Worm (Caenorhabditis elegans) whole organism, L1 larva: ENCODE measurements around the gene chmp-7.
A peak's percentile ranks its signal among the peaks of the same experiment; 100 is the strongest.

Experiments used
- C16A3.4 ChIP-seq: fragments of 150-350 bp; optimal IDR thresholded peaks from 2 replicates; lab custom pipeline; 2014; ENCODE audit warnings: missing biosample characterization, missing genetic modification characterization
- Y116A8C.19 ChIP-seq: sonication (generic microtip); optimal IDR thresholded peaks from 2 replicates; lab custom pipeline; 2016; ENCODE audit warnings: missing compliant biosample characterization, missing genetic modification characterization, borderline replicate concordance
- aha-1 ChIP-seq: fragments of 150-350 bp; optimal IDR thresholded peaks from 2 replicates; lab custom pipeline; 2014; ENCODE audit warnings: missing biosample characterization, missing genetic modification characterization
- aly-2 ChIP-seq: fragments of 150-350 bp; optimal IDR thresholded peaks from 2 replicates; lab custom pipeline; 2014; ENCODE audit warnings: missing biosample characterization, missing genetic modification characterization
- ama-1 ChIP-seq: fragments of 150-350 bp; optimal IDR thresholded peaks from 2 replicates; lab custom pipeline; 2014
- ceh-63 ChIP-seq: fragments of 200-800 bp; sonication (Bioruptor generic); optimal IDR thresholded peaks from 2 replicates; lab custom pipeline; 2018; ENCODE audit warnings: mild to moderate bottlenecking, missing genetic modification characterization, missing compliant biosample characterization
- ceh-8 ChIP-seq: fragments of 200-800 bp; sonication (Bioruptor generic); optimal IDR thresholded peaks from 2 replicates; lab custom pipeline; 2018; ENCODE audit warnings: mild to moderate bottlenecking, missing genetic modification characterization, moderate library complexity, missing compliant biosample characterization
- ceh-82 ChIP-seq, 3 experiments: fragments of 150-350 bp in 1 of 3; sonication (generic microtip) in 2 of 3; optimal IDR thresholded peaks; 2 replicates each; lab custom pipeline; 2014 to 2017; ENCODE audit warnings: missing biosample characterization in 3 of 3, missing genetic modification characterization in 3 of 3
- dpl-1 ChIP-seq, 3 experiments: fragments of 150-350 bp in 2 of 3; sonication (generic microtip) in 1 of 3; optimal IDR thresholded peaks; 2 replicates each; lab custom pipeline; 2014 to 2017; ENCODE audit warnings: missing biosample characterization in 3 of 3, missing genetic modification characterization in 3 of 3, missing genetic modification reagents in 3 of 3
- efl-1 ChIP-seq, 4 experiments: fragments of 150-350 bp; optimal IDR thresholded peaks in 3 of 4; peaks in 1 of 4; 1 replicate in 1 of 4; 2 replicates in 3 of 4; lab custom pipeline; 2014; ENCODE audit warnings: missing biosample characterization in 2 of 4, missing genetic modification characterization in 2 of 4, missing genetic modification reagents in 2 of 4
- efl-3 ChIP-seq: fragments of 200-800 bp; sonication (Bioruptor generic); optimal IDR thresholded peaks from 2 replicates; lab custom pipeline; 2018; ENCODE audit warnings: mild to moderate bottlenecking, missing genetic modification characterization, missing compliant biosample characterization
- egl-27 ChIP-seq, 2 experiments: fragments of 150-350 bp in 1 of 2; sonication (generic microtip); optimal IDR thresholded peaks; 3 replicates each; lab custom pipeline; 2017 to 2018; ENCODE audit warnings: missing biosample characterization in 2 of 2, missing genetic modification characterization in 2 of 2, missing genetic modification reagents in 2 of 2
- fkh-10 ChIP-seq: sonication (generic microtip); optimal IDR thresholded peaks from 2 replicates; lab custom pipeline; 2017; ENCODE audit warnings: missing biosample characterization, missing genetic modification reagents, missing genetic modification characterization
- fkh-4 ChIP-seq: sonication (generic microtip); optimal IDR thresholded peaks from 2 replicates; lab custom pipeline; 2016; ENCODE audit warnings: missing compliant biosample characterization, missing genetic modification characterization, borderline replicate concordance
- fos-1 ChIP-seq: fragments of 150-350 bp; optimal IDR thresholded peaks from 2 replicates; lab custom pipeline; 2014; ENCODE audit warnings: missing biosample characterization, missing genetic modification characterization
- hlh-17 ChIP-seq: fragments of 200-800 bp; sonication (Bioruptor generic); optimal IDR thresholded peaks from 2 replicates; lab custom pipeline; 2018; ENCODE audit warnings: missing genetic modification characterization, mild to moderate bottlenecking, missing compliant biosample characterization, moderate library complexity, borderline replicate concordance
- hlh-4 ChIP-seq: sonication (generic microtip); optimal IDR thresholded peaks from 2 replicates; lab custom pipeline; 2016; ENCODE audit warnings: mild to moderate bottlenecking, missing genetic modification characterization, missing compliant biosample characterization
- isw-1 ChIP-seq: fragments of 200-800 bp; sonication (Bioruptor generic); IDR thresholded peaks from 2 replicates; pipeline ENCODE4 v1.3.6; 2022; ENCODE audit warnings: missing genetic modification characterization, missing compliant biosample characterization
- jun-1 ChIP-seq: fragments of 150-350 bp; optimal IDR thresholded peaks from 2 replicates; lab custom pipeline; 2014; ENCODE audit warnings: missing biosample characterization, missing genetic modification reagents, missing genetic modification characterization
- lin-14 ChIP-seq: fragments of 200-800 bp; sonication (Bioruptor generic); optimal IDR thresholded peaks from 2 replicates; lab custom pipeline; 2018; ENCODE audit warnings: mild to moderate bottlenecking, missing genetic modification characterization, moderate library complexity, missing compliant biosample characterization
- lin-15B ChIP-seq: fragments of 150-350 bp; sonication (generic microtip); optimal IDR thresholded peaks from 3 replicates; lab custom pipeline; 2014; ENCODE audit warnings: missing biosample characterization, missing genetic modification characterization
- lir-3 ChIP-seq: sonication (generic microtip); optimal IDR thresholded peaks from 2 replicates; lab custom pipeline; 2016; ENCODE audit warnings: mild to moderate bottlenecking, missing genetic modification characterization, moderate library complexity, missing compliant biosample characterization; ENCODE audit not compliant: poor library complexity
- lsy-2 ChIP-seq, 2 experiments: fragments of 150-350 bp; optimal IDR thresholded peaks; 2 replicates each; lab custom pipeline; 2014; ENCODE audit warnings: missing biosample characterization in 2 of 2, missing genetic modification characterization in 2 of 2
- mef-2 ChIP-seq: fragments of 150-350 bp; optimal IDR thresholded peaks from 2 replicates; lab custom pipeline; 2014; ENCODE audit warnings: missing biosample characterization, missing genetic modification characterization
- nhr-12 ChIP-seq: sonication (generic microtip); optimal IDR thresholded peaks from 2 replicates; lab custom pipeline; 2017; ENCODE audit warnings: missing biosample characterization, missing genetic modification characterization
- nhr-19 ChIP-seq: fragments of 200-800 bp; sonication (Bioruptor generic); conservative IDR thresholded peaks from 2 replicates; pipeline ENCODE4 v1.3.6; 2022; ENCODE audit warnings: missing genetic modification characterization, missing compliant biosample characterization
- nhr-20 ChIP-seq: sonication (generic microtip); optimal IDR thresholded peaks from 2 replicates; lab custom pipeline; 2016; ENCODE audit warnings: mild to moderate bottlenecking, missing genetic modification characterization, missing compliant biosample characterization
- nhr-28 ChIP-seq: fragments of 150-350 bp; optimal IDR thresholded peaks from 2 replicates; lab custom pipeline; 2014; ENCODE audit warnings: missing biosample characterization, missing genetic modification characterization
- nhr-47 ChIP-seq: sonication (generic microtip); optimal IDR thresholded peaks from 2 replicates; lab custom pipeline; 2016; ENCODE audit warnings: mild to moderate bottlenecking, missing genetic modification characterization, moderate library complexity, missing compliant biosample characterization
- nhr-71 ChIP-seq: sonication (generic microtip); optimal IDR thresholded peaks from 2 replicates; lab custom pipeline; 2016; ENCODE audit warnings: mild to moderate bottlenecking, missing genetic modification characterization, moderate library complexity, missing compliant biosample characterization
- nhr-77 ChIP-seq: fragments of 150-350 bp; optimal IDR thresholded peaks from 2 replicates; lab custom pipeline; 2014; ENCODE audit warnings: missing biosample characterization, missing genetic modification characterization
- nhr-84 ChIP-seq: sonication (generic microtip); optimal IDR thresholded peaks from 2 replicates; lab custom pipeline; 2017; ENCODE audit warnings: missing biosample characterization, missing genetic modification characterization
- nhr-85 ChIP-seq: sonication (generic microtip); peaks from one replicate; lab custom pipeline; 2016; ENCODE audit warnings: missing genetic modification characterization, inconsistent platforms, missing compliant biosample characterization
- pag-3 ChIP-seq: sonication (generic microtip); optimal IDR thresholded peaks from 2 replicates; lab custom pipeline; 2017; ENCODE audit warnings: missing genetic modification characterization, mild to moderate bottlenecking, missing compliant biosample characterization, antibody characterized with exemption, borderline replicate concordance; ENCODE audit not compliant: insufficient read depth
- pqm-1 ChIP-seq: sonication (generic microtip); optimal IDR thresholded peaks from 3 replicates; lab custom pipeline; 2017; ENCODE audit warnings: missing biosample characterization, missing genetic modification characterization
- rnt-1 ChIP-seq: sonication (generic microtip); optimal IDR thresholded peaks from 2 replicates; lab custom pipeline; 2016; ENCODE audit warnings: mild to moderate bottlenecking, missing genetic modification characterization, moderate library complexity, missing compliant biosample characterization
- skn-1 ChIP-seq: fragments of 150-350 bp; optimal IDR thresholded peaks from 2 replicates; lab custom pipeline; 2014; ENCODE audit warnings: missing biosample characterization, missing genetic modification characterization
- tlp-1 ChIP-seq: fragments of 150-350 bp; optimal IDR thresholded peaks from 2 replicates; lab custom pipeline; 2014; ENCODE audit warnings: missing biosample characterization, missing genetic modification characterization
- unc-98 ChIP-seq: fragments of 200-800 bp; sonication (Bioruptor generic); IDR thresholded peaks from 2 replicates; pipeline ENCODE4 v1.3.6; 2022; ENCODE audit warnings: missing genetic modification characterization, missing compliant biosample characterization
- vab-15 ChIP-seq: sonication (generic microtip); optimal IDR thresholded peaks from 2 replicates; lab custom pipeline; 2017; ENCODE audit warnings: missing genotype, mild to moderate bottlenecking, missing genetic modification characterization, missing compliant biosample characterization
- zag-1 ChIP-seq: fragments of 150-350 bp; optimal IDR thresholded peaks from 2 replicates; lab custom pipeline; 2014; ENCODE audit warnings: missing biosample characterization, missing genetic modification characterization
- zip-4 ChIP-seq: fragments of 200-800 bp; sonication (Bioruptor generic); optimal IDR thresholded peaks from 2 replicates; lab custom pipeline; 2018; ENCODE audit warnings: mild to moderate bottlenecking, missing genetic modification characterization, moderate library complexity, missing compliant biosample characterization
- ztf-4 ChIP-seq: fragments of 150-350 bp; optimal IDR thresholded peaks from 2 replicates; lab custom pipeline; 2014; ENCODE audit warnings: missing biosample characterization, missing genetic modification characterization

chmp-7 gene

ce11 chrII:9061557-9062183, 6.9 kb downstream of the chmp-7 start (continued):
- TF ChIP-seq pag-3 (tag; lab: Kevin White, UChicago) (no peak), nhr-28 (no peak), hlh-17 (GFP tag; lab: Kevin White, UChicago) (no peak), efl-3 (GFP tag; lab: Kevin White, UChicago) (no peak), Y116A8C.19 (no peak), fkh-10 (GFP tag; lab: Kevin White, UChicago) (peak; percentile 77), fos-1 (peak; percentile 66), nhr-71 (tag; lab: Kevin White, UChicago) (peak; percentile 89), C16A3.4 (tag; lab: Kevin White, UChicago) (peak; percentile 66), efl-1 (optimal IDR thresholded peaks at IDR 0.05; lab: Kevin White, UChicago) (peak; percentile 54 to 66), efl-1 (GFP tag; optimal IDR thresholded peaks at IDR 0.05 in 1 of 2; lab: Kevin White, UChicago) (peak; percentile 26 to 93), aha-1 (tag; lab: Kevin White, UChicago) (peak; percentile 51), vab-15 (tag; lab: Kevin White, UChicago) (no peak), mef-2 (tag; lab: Kevin White, UChicago) (no peak), lsy-2 (tag; optimal IDR thresholded peaks at IDR 0.05; lab: Kevin White, UChicago) (peak; percentile 72 to 81), nhr-47 (tag; lab: Kevin White, UChicago) (peak; percentile 78), nhr-77 (peak; percentile 75), ceh-8 (GFP tag; lab: Kevin White, UChicago) (peak; percentile 19), ztf-4 (peak; percentile 18), zip-4 (no peak)

- TF ChIP-seq nhr-84 (tag; lab: Kevin White, UChicago): no peak
- TF ChIP-seq skn-1 (tag; lab: Kevin White, UChicago): peak; percentile 60
- TF ChIP-seq tlp-1 (tag; lab: Kevin White, UChicago): no peak
- TF ChIP-seq zag-1: no peak
- TF ChIP-seq unc-98 (GFP tag; lab: Robert Waterston, UW): no peak
- no peak for TF ChIP-seq dpl-1 (GFP tag; optimal IDR thresholded peaks at IDR 0.05; lab: Kevin White, UChicago)
- no peak for TF ChIP-seq ama-1
- no peak for TF ChIP-seq egl-27 (tag; optimal IDR thresholded peaks at IDR 0.05; lab: Kevin White, UChicago)
- no peak for TF ChIP-seq nhr-12 (tag; lab: Kevin White, UChicago)
- no peak for TF ChIP-seq jun-1 (tag; lab: Kevin White, UChicago)
- TF ChIP-seq aly-2 (tag; lab: Kevin White, UChicago): no peak
- no peak for TF ChIP-seq efl-1 (optimal IDR thresholded peaks at IDR 0.05; lab: Kevin White, UChicago)
- peak in 1 of 2 experiments; percentile 21 for TF ChIP-seq efl-1 (GFP tag; optimal IDR thresholded peaks at IDR 0.05 in 1 of 2; lab: Kevin White, UChicago)
- no peak for TF ChIP-seq pag-3 (tag; lab: Kevin White, UChicago)
- TF ChIP-seq lin-14 (GFP tag; lab: Kevin White, UChicago): no peak
- TF ChIP-seq isw-1 (GFP tag; lab: Robert Waterston, UW): no peak
- no peak for TF ChIP-seq fos-1
- no peak for TF ChIP-seq nhr-20 (tag; lab: Kevin White, UChicago)
- TF ChIP-seq lin-15B (tag; lab: Kevin White, UChicago): no peak
- TF ChIP-seq lir-3: no peak
- TF ChIP-seq nhr-85 (tag; lab: Kevin White, UChicago): peak; percentile 66
- peak; percentile 19 for TF ChIP-seq rnt-1
- no peak for TF ChIP-seq hlh-4 (tag; lab: Kevin White, UChicago)
- TF ChIP-seq fkh-4 (tag; lab: Kevin White, UChicago): no peak
- no peak for TF ChIP-seq nhr-47 (tag; lab: Kevin White, UChicago)
- no peak for TF ChIP-seq ceh-82 (tag; optimal IDR thresholded peaks at IDR 0.05; lab: Kevin White, UChicago)
- no peak for TF ChIP-seq pqm-1 (tag; lab: Kevin White, UChicago)
- TF ChIP-seq ceh-63 (GFP tag; lab: Kevin White, UChicago): no peak
- TF ChIP-seq nhr-19 (GFP tag; lab: Robert Waterston, UW): no peak
- TF ChIP-seq, all 84 proteins: peak for 4
Measured at ce11 chrII:9062261-9062948, 7.6 kb downstream of the chmp-7 start.
